Worm (Caenorhabditis elegans) whole organism, L1 larva: ENCODE measurements around the gene hil-7.
"Not testable (repeated sequence)": the region's sequence is repeated elsewhere in the genome, so short reads cannot be mapped to it uniquely, and the experiment has no call there.

ENCODE experiments used
- C34B4.2 ChIP-seq: sonication (generic microtip); optimal IDR thresholded peaks from 2 replicates; lab custom pipeline; 2017; ENCODE audit warnings: mild to moderate bottlenecking, missing genetic modification characterization, missing compliant biosample characterization
- aha-1 ChIP-seq: fragments of 150-350 bp; optimal IDR thresholded peaks from 2 replicates; lab custom pipeline; 2014; ENCODE audit warnings: missing biosample characterization, missing genetic modification characterization
- blmp-1 ChIP-seq: fragments of 150-350 bp; optimal IDR thresholded peaks from 2 replicates; lab custom pipeline; 2014; ENCODE audit warnings: missing biosample characterization, missing genetic modification characterization
- ceh-90 ChIP-seq: sonication (generic microtip); optimal IDR thresholded peaks from 2 replicates; lab custom pipeline; 2016; ENCODE audit warnings: missing genetic modification characterization, missing compliant biosample characterization
- dsc-1 ChIP-seq: sonication (generic microtip); optimal IDR thresholded peaks from 2 replicates; lab custom pipeline; 2016; ENCODE audit warnings: mild to moderate bottlenecking, missing genetic modification characterization, missing compliant biosample characterization
- efl-1 ChIP-seq, 4 experiments: fragments of 150-350 bp; optimal IDR thresholded peaks in 3 of 4; peaks in 1 of 4; 1 replicate in 1 of 4; 2 replicates in 3 of 4; lab custom pipeline; 2014; ENCODE audit warnings: missing biosample characterization in 2 of 4, missing genetic modification characterization in 2 of 4, missing genetic modification reagents in 2 of 4
- elt-2 ChIP-seq: sonication (generic microtip); optimal IDR thresholded peaks from 2 replicates; lab custom pipeline; 2016; ENCODE audit warnings: missing genetic modification characterization, mild to moderate bottlenecking, inconsistent platforms, missing compliant biosample characterization, missing genetic modification reagents
- ets-5 ChIP-seq: fragments of 200-800 bp; sonication (Bioruptor generic); IDR thresholded peaks from 2 replicates; pipeline ENCODE4 v1.3.6; 2022; ENCODE audit warnings: missing genetic modification characterization, missing compliant biosample characterization
- fkh-10 ChIP-seq: sonication (generic microtip); optimal IDR thresholded peaks from 2 replicates; lab custom pipeline; 2017; ENCODE audit warnings: missing biosample characterization, missing genetic modification reagents, missing genetic modification characterization
- fkh-4 ChIP-seq: sonication (generic microtip); optimal IDR thresholded peaks from 2 replicates; lab custom pipeline; 2016; ENCODE audit warnings: missing compliant biosample characterization, missing genetic modification characterization, borderline replicate concordance
- fkh-8 ChIP-seq: sonication (generic microtip); optimal IDR thresholded peaks from 2 replicates; lab custom pipeline; 2016; ENCODE audit warnings: mild to moderate bottlenecking, missing genetic modification characterization, missing compliant biosample characterization
- hlh-17 ChIP-seq: fragments of 200-800 bp; sonication (Bioruptor generic); optimal IDR thresholded peaks from 2 replicates; lab custom pipeline; 2018; ENCODE audit warnings: missing genetic modification characterization, mild to moderate bottlenecking, missing compliant biosample characterization, moderate library complexity, borderline replicate concordance
- hlh-4 ChIP-seq: sonication (generic microtip); optimal IDR thresholded peaks from 2 replicates; lab custom pipeline; 2016; ENCODE audit warnings: mild to moderate bottlenecking, missing genetic modification characterization, missing compliant biosample characterization
- jun-1 ChIP-seq: fragments of 150-350 bp; optimal IDR thresholded peaks from 2 replicates; lab custom pipeline; 2014; ENCODE audit warnings: missing biosample characterization, missing genetic modification reagents, missing genetic modification characterization
- lin-15B ChIP-seq: fragments of 150-350 bp; sonication (generic microtip); optimal IDR thresholded peaks from 3 replicates; lab custom pipeline; 2014; ENCODE audit warnings: missing biosample characterization, missing genetic modification characterization
- lin-35 ChIP-seq, 2 experiments: fragments of 150-350 bp; optimal IDR thresholded peaks; 2 replicates each; lab custom pipeline; 2014; ENCODE audit warnings: missing biosample characterization in 2 of 2, missing genetic modification characterization in 2 of 2, missing genetic modification reagents in 2 of 2
- lsy-2 ChIP-seq, 2 experiments: fragments of 150-350 bp; optimal IDR thresholded peaks; 2 replicates each; lab custom pipeline; 2014; ENCODE audit warnings: missing biosample characterization in 2 of 2, missing genetic modification characterization in 2 of 2
- mab-9 ChIP-seq: fragments of 200-800 bp; sonication (Bioruptor generic); IDR thresholded peaks from 2 replicates; pipeline ENCODE4 v1.3.6; 2022; ENCODE audit warnings: missing genetic modification reagents, missing genetic modification characterization, missing compliant biosample characterization
- mef-2 ChIP-seq: fragments of 150-350 bp; optimal IDR thresholded peaks from 2 replicates; lab custom pipeline; 2014; ENCODE audit warnings: missing biosample characterization, missing genetic modification characterization
- nhr-19 ChIP-seq: fragments of 200-800 bp; sonication (Bioruptor generic); conservative IDR thresholded peaks from 2 replicates; pipeline ENCODE4 v1.3.6; 2022; ENCODE audit warnings: missing genetic modification characterization, missing compliant biosample characterization
- nhr-237 ChIP-seq: fragments of 150-350 bp; optimal IDR thresholded peaks from 2 replicates; lab custom pipeline; 2014; ENCODE audit warnings: missing biosample characterization, missing genetic modification characterization
- nhr-71 ChIP-seq: sonication (generic microtip); optimal IDR thresholded peaks from 2 replicates; lab custom pipeline; 2016; ENCODE audit warnings: mild to moderate bottlenecking, missing genetic modification characterization, moderate library complexity, missing compliant biosample characterization
- nhr-85 ChIP-seq: sonication (generic microtip); peaks from one replicate; lab custom pipeline; 2016; ENCODE audit warnings: missing genetic modification characterization, inconsistent platforms, missing compliant biosample characterization
- pag-3 ChIP-seq: sonication (generic microtip); optimal IDR thresholded peaks from 2 replicates; lab custom pipeline; 2017; ENCODE audit warnings: missing genetic modification characterization, mild to moderate bottlenecking, missing compliant biosample characterization, antibody characterized with exemption, borderline replicate concordance; ENCODE audit not compliant: insufficient read depth
- pqm-1 ChIP-seq: sonication (generic microtip); optimal IDR thresholded peaks from 3 replicates; lab custom pipeline; 2017; ENCODE audit warnings: missing biosample characterization, missing genetic modification characterization
- skn-1 ChIP-seq: fragments of 150-350 bp; optimal IDR thresholded peaks from 2 replicates; lab custom pipeline; 2014; ENCODE audit warnings: missing biosample characterization, missing genetic modification characterization
- snu-23 ChIP-seq: sonication (generic microtip); optimal IDR thresholded peaks from 2 replicates; lab custom pipeline; 2016; ENCODE audit warnings: missing genetic modification characterization, missing compliant biosample characterization
- tbx-2 ChIP-seq: sonication (generic microtip); optimal IDR thresholded peaks from 2 replicates; lab custom pipeline; 2016; ENCODE audit warnings: missing genetic modification characterization, missing compliant biosample characterization
- tlp-1 ChIP-seq: fragments of 150-350 bp; optimal IDR thresholded peaks from 2 replicates; lab custom pipeline; 2014; ENCODE audit warnings: missing biosample characterization, missing genetic modification characterization
- unc-130 ChIP-seq: fragments of 150-350 bp; optimal IDR thresholded peaks from 2 replicates; lab custom pipeline; 2017; ENCODE audit warnings: missing biosample characterization, missing genetic modification characterization, inconsistent platforms
- unc-30 ChIP-seq: sonication (generic microtip); optimal IDR thresholded peaks from 2 replicates; lab custom pipeline; 2017; ENCODE audit warnings: missing biosample characterization, missing genetic modification characterization
- unc-98 ChIP-seq: fragments of 200-800 bp; sonication (Bioruptor generic); IDR thresholded peaks from 2 replicates; pipeline ENCODE4 v1.3.6; 2022; ENCODE audit warnings: missing genetic modification characterization, missing compliant biosample characterization
- xbp-1 ChIP-seq: sonication (generic microtip); optimal IDR thresholded peaks from 2 replicates; lab custom pipeline; 2016; ENCODE audit warnings: missing genetic modification characterization, missing compliant biosample characterization
- zag-1 ChIP-seq: fragments of 150-350 bp; optimal IDR thresholded peaks from 2 replicates; lab custom pipeline; 2014; ENCODE audit warnings: missing biosample characterization, missing genetic modification characterization
- zip-4 ChIP-seq: fragments of 200-800 bp; sonication (Bioruptor generic); optimal IDR thresholded peaks from 2 replicates; lab custom pipeline; 2018; ENCODE audit warnings: mild to moderate bottlenecking, missing genetic modification characterization, moderate library complexity, missing compliant biosample characterization
- ztf-4 ChIP-seq: fragments of 150-350 bp; optimal IDR thresholded peaks from 2 replicates; lab custom pipeline; 2014; ENCODE audit warnings: missing biosample characterization, missing genetic modification characterization

Gene hil-7

ce11 chrIV:6645867-6646655 is at the start of gene hil-7 (continued):
- peak; percentile 91 for TF ChIP-seq nhr-71 (tag; lab: Kevin White, UChicago)
- TF ChIP-seq fkh-8 (tag; lab: Kevin White, UChicago): peak; percentile 68
- TF ChIP-seq lin-15B: no peak
- no peak for TF ChIP-seq tlp-1 (tag; lab: Kevin White, UChicago)
- peak; percentile 76 to 88 for TF ChIP-seq lsy-2 (tag; optimal IDR thresholded peaks at IDR 0.05; lab: Kevin White, UChicago)
- TF ChIP-seq hlh-4: no peak
- TF ChIP-seq pag-3 (tag; lab: Kevin White, UChicago): no peak
- 0 out of 2 replicates have a peak, but pooled peaks have one; percentile 35 for TF ChIP-seq unc-98 (GFP tag; lab: Robert Waterston, UW)
- TF ChIP-seq lin-35 (GFP tag; optimal IDR thresholded peaks at IDR 0.05; lab: Kevin White, UChicago): peak; percentile 68 to 73
- 0 out of 2 replicates have a peak, but pooled peaks have one; percentile 28 for TF ChIP-seq mab-9 (GFP tag; lab: Robert Waterston, UW)
- TF ChIP-seq ceh-90: no peak
- TF ChIP-seq dsc-1 (tag; lab: Kevin White, UChicago): peak; percentile 35
- no peak for TF ChIP-seq pqm-1 (tag; lab: Kevin White, UChicago)
- TF ChIP-seq unc-30 (tag; lab: Kevin White, UChicago): no peak
- no peak for TF ChIP-seq fkh-4 (tag; lab: Kevin White, UChicago)
- no peak for TF ChIP-seq zip-4 (GFP tag; lab: Kevin White, UChicago)
- peak; percentile 53 for TF ChIP-seq jun-1 (tag; lab: Kevin White, UChicago)
- TF ChIP-seq blmp-1 (tag; lab: Kevin White, UChicago): peak; percentile 83
- no peak for TF ChIP-seq fkh-10 (GFP tag; lab: Kevin White, UChicago)
- TF ChIP-seq mef-2 (tag; lab: Kevin White, UChicago): peak; percentile 52
- no peak for TF ChIP-seq C34B4.2
- TF ChIP-seq unc-130 (tag; lab: Kevin White, UChicago): no peak
- peak; percentile 68 for TF ChIP-seq nhr-19 (GFP tag; lab: Robert Waterston, UW)
- peak; percentile 88 for TF ChIP-seq tbx-2 (tag; lab: Kevin White, UChicago)
- no peak for TF ChIP-seq ets-5 (GFP tag; lab: Robert Waterston, UW)
- no peak for TF ChIP-seq nhr-237
- peak; percentile 94 for TF ChIP-seq nhr-85
- peak; percentile 40 for TF ChIP-seq ztf-4
- TF ChIP-seq elt-2: no peak
- no peak for TF ChIP-seq aha-1
- TF ChIP-seq hlh-17: no peak
- peak; percentile 77 for TF ChIP-seq snu-23 (GFP tag; lab: Kevin White, UChicago)
- no peak for TF ChIP-seq zag-1 (tag; lab: Kevin White, UChicago)

ce11 chrIV:6597298-6597697 is 48.8 kb upstream of the hil-7 start, which contains the start of gene F38A5.6:
Gene F38A5.6, minus strand, starts transcription at chrIV:6597398.
- TF ChIP-seq ets-5 (GFP tag; lab: Robert Waterston, UW) (no peak), efl-1 (optimal IDR thresholded peaks at IDR 0.05; lab: Kevin White, UChicago) (no peak), efl-1 (GFP tag; optimal IDR thresholded peaks at IDR 0.05 in 1 of 2; lab: Kevin White, UChicago) (peak in 1 of 2 experiments; percentile 88)

- not testable (repeated sequence) for TF ChIP-seq fkh-4, xbp-1, skn-1 (tag; lab: Kevin White, UChicago)
- TF ChIP-seq, all 84 proteins: peak for 0; not testable (repeated sequence) for 84
Observed at ce11 chrIV:6597918-6598317, 48.2 kb upstream of the hil-7 start, which contains the start of gene nspb-4. Gene nspb-4, plus strand, starts transcription at chrIV:6598218.
